Worm (Caenorhabditis elegans): ENCODE data around the gene dgk-5.

The dgk-5 gene

DNA sequence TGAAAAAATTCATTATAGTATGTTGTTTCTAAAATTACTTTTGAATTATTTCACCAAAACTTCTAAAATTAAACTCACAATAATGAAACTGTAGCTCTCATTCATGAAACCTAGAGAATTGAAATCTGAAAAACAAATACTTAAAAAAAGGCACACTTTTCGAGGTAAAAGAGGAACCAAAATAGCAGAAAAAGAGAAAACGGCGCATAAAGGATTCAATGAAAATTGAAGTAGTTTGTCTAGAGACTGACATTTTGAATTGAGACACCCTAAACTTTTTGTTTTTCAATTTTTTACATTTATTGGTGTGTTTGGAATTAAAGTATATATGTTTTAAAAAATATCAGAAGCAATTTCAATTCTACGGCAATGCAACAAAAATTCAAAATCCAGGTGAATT is at the start of gene dgk-5:
dgk-5 (minus strand) TSS at position 101 of the 400 bp plus-strand sequence.
- TF ChIP-seq pqm-1 (tag; optimal IDR thresholded peaks at IDR 0.05), result no peak
- TF ChIP-seq fkh-2 (tag; optimal IDR thresholded peaks at IDR 0.05), result no peak
- no peak for TF ChIP-seq ceh-82 (tag; optimal IDR thresholded peaks at IDR 0.05)
- TF ChIP-seq nhr-23 (tag; optimal IDR thresholded peaks at IDR 0.05), result no peak
- TF ChIP-seq sea-2 (GFP tag; optimal IDR thresholded peaks at IDR 0.05), result no peak
- no peak for TF ChIP-seq pha-4 (tag; optimal IDR thresholded peaks at IDR 0.05)
- TF ChIP-seq R02D3.7 (tag; optimal IDR thresholded peaks at IDR 0.05), result no peak
- TF ChIP-seq mdl-1 (tag; optimal IDR thresholded peaks at IDR 0.05), result no peak
- no peak for TF ChIP-seq nhr-25 (tag; optimal IDR thresholded peaks at IDR 0.05)
- no peak for TF ChIP-seq nhr-11 (tag; optimal IDR thresholded peaks at IDR 0.05)
- TF ChIP-seq nhr-12 (tag; optimal IDR thresholded peaks at IDR 0.05), result no peak
- no peak for TF ChIP-seq elt-2 (tag; optimal IDR thresholded peaks at IDR 0.05)
- TF ChIP-seq nhr-67 (tag; optimal IDR thresholded peaks at IDR 0.05), result no peak
- no peak for TF ChIP-seq ztf-4 (tag; optimal IDR thresholded peaks at IDR 0.05)
- no peak for TF ChIP-seq lin-39 (tag; optimal IDR thresholded peaks at IDR 0.05)
- no peak for TF ChIP-seq unc-39 (tag; optimal IDR thresholded peaks at IDR 0.05)
- TF ChIP-seq lsy-12 (tag; optimal IDR thresholded peaks at IDR 0.05), result no peak
- no peak for TF ChIP-seq ceh-9 (tag; optimal IDR thresholded peaks at IDR 0.05)
- TF ChIP-seq ceh-16 (tag; optimal IDR thresholded peaks at IDR 0.05), result no peak

- TF ChIP-seq pqm-1 (tag; optimal IDR thresholded peaks at IDR 0.05), result peak; percentile 91
- no peak for TF ChIP-seq eor-1 (tag; optimal IDR thresholded peaks at IDR 0.05)
- no peak for TF ChIP-seq nhr-12 (tag; optimal IDR thresholded peaks at IDR 0.05)
- peak; percentile 89 for TF ChIP-seq elt-2 (tag; optimal IDR thresholded peaks at IDR 0.05)
- no peak for TF ChIP-seq zag-1 (tag; optimal IDR thresholded peaks at IDR 0.05)
- TF ChIP-seq tbx-2 (tag; optimal IDR thresholded peaks at IDR 0.05), result no peak
These were observed 49.2 kb upstream of the dgk-5 start for ce11 chrII:6520103-6520502.

DNA sequence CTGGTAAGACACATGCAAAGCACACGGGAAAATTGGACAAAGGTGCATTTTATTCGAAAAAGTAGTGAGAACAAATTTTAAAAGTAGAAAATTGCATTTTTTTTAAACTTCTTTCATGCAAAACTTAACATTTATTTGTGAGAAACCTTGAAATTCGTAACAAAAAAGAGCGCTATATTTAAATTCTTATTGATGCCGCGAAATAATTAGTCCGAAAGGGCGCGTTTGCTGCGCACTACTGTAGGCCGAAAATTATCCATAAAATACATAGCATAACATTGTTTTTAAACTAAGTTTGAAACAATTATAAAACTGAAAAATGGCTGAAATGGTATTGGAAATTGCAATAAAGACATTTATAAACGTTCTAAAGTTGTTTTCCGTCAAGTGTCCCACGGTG is 48.8 kb upstream of the dgk-5 start:
- TF ChIP-seq egl-27 (tag; optimal IDR thresholded peaks at IDR 0.05) (no peak), pha-4 (tag; optimal IDR thresholded peaks at IDR 0.05) (no peak), R02D3.7 (tag; optimal IDR thresholded peaks at IDR 0.05) (no peak), fkh-10 (GFP tag; optimal IDR thresholded peaks at IDR 0.05) (no peak), nhr-25 (tag; optimal IDR thresholded peaks at IDR 0.05) (no peak), nhr-67 (tag; optimal IDR thresholded peaks at IDR 0.05) (no peak)

DNA sequence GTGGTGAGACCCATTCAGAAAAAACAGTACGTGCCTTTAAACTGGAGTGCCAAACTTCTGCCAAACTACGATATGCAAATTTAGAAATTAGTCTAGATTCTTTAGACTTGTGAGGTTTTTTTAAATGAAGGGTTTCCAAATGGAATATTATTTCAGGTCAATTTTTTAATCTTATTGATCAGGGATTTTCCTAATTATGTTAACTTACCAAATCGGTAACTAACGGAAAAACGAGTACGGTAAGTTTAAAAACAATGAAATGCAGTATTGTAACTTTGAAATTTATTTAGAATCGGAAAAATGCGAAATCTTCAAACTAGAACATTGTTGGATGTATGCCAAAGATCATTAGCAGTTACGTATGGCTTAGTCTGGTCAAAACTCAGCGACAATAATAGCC is 45.4 kb upstream of the dgk-5 start, which contains the start of gene C56E6.7:
C56E6.7 (plus strand) TSS at position 301 of the 400 bp plus-strand sequence.
- TF ChIP-seq fos-1 (tag; optimal IDR thresholded peaks at IDR 0.05) (no peak), elt-1 (tag; optimal IDR thresholded peaks at IDR 0.05) (no peak), zag-1 (tag; optimal IDR thresholded peaks at IDR 0.05) (no peak), nhr-237 (tag; optimal IDR thresholded peaks at IDR 0.05) (no peak), lin-39 (tag; optimal IDR thresholded peaks at IDR 0.05) (no peak), lsy-12 (tag; optimal IDR thresholded peaks at IDR 0.05) (no peak), nhr-11 (tag; optimal IDR thresholded peaks at IDR 0.05) (no peak), nhr-25 (tag; optimal IDR thresholded peaks at IDR 0.05) (no peak), nhr-67 (tag; optimal IDR thresholded peaks at IDR 0.05) (no peak), ZK546.5 (tag; optimal IDR thresholded peaks at IDR 0.05) (no peak)

DNA sequence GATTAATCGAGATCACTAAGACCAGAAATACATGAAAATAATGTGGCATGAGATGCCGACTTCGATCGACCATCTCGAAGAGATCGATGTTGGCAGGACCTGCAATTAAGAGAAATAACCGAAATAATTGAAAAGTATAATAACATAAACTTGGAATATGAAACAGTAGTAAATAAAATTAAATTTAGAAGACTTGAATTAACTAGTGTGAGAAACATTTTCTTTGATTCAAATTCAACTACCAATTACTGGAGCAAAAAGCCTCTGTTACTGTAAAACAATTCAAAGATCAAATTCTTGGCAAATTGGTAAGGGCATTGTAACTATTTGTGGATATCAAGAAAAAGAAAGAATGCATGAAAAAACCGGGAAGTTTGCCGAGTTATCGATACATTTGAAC is 43.0 kb upstream of the dgk-5 start, which contains the start of gene R05G9R.1:
R05G9R.1 (minus strand) TSS at position 101 of the 400 bp plus-strand sequence.
- no peak for TF ChIP-seq nhr-67 (tag; optimal IDR thresholded peaks at IDR 0.05)
- no peak for TF ChIP-seq nfya-1 (tag; optimal IDR thresholded peaks at IDR 0.05; ENCODE audit: insufficient read depth)
- no peak for TF ChIP-seq ztf-4 (tag; optimal IDR thresholded peaks at IDR 0.05)
- TF ChIP-seq aly-2 (tag; optimal IDR thresholded peaks at IDR 0.05), result no peak
- no peak for TF ChIP-seq ceh-82 (tag; optimal IDR thresholded peaks at IDR 0.05)
- TF ChIP-seq unc-39 (tag; optimal IDR thresholded peaks at IDR 0.05), result no peak
- TF ChIP-seq ZK546.5 (tag; optimal IDR thresholded peaks at IDR 0.05), result no peak
- TF ChIP-seq nhr-23 (tag; optimal IDR thresholded peaks at IDR 0.05), result no peak
- TF ChIP-seq zag-1 (tag; optimal IDR thresholded peaks at IDR 0.05), result no peak
- no peak for TF ChIP-seq nhr-237 (tag; optimal IDR thresholded peaks at IDR 0.05)
- no peak for TF ChIP-seq fos-1 (tag; optimal IDR thresholded peaks at IDR 0.05)
- no peak for TF ChIP-seq tbx-2 (tag; optimal IDR thresholded peaks at IDR 0.05)
- TF ChIP-seq jun-1 (tag; optimal IDR thresholded peaks at IDR 0.05), result no peak
- no peak for TF ChIP-seq pqm-1 (tag; optimal IDR thresholded peaks at IDR 0.05)
- no peak for TF ChIP-seq nhr-12 (tag; optimal IDR thresholded peaks at IDR 0.05)
- no peak for TF ChIP-seq elt-3 (tag; optimal IDR thresholded peaks at IDR 0.05)
- no peak for TF ChIP-seq nhr-77 (tag; optimal IDR thresholded peaks at IDR 0.05)
- no peak for TF ChIP-seq ama-1 (optimal IDR thresholded peaks at IDR 0.05)
- no peak for TF ChIP-seq egl-27 (tag; optimal IDR thresholded peaks at IDR 0.05)
- no peak for TF ChIP-seq mdl-1 (tag; optimal IDR thresholded peaks at IDR 0.05)
